Worm (Caenorhabditis elegans) whole organism, young adult: Measurements from ENCODE around the gene mboa-4.
"Not testable (repeated sequence)": the region's sequence is repeated elsewhere in the genome, so short reads cannot be mapped to it uniquely, and the experiment has no call there.

Experiments used
- madf-10 ChIP-seq: sonication (generic microtip); optimal IDR thresholded peaks from 2 replicates; lab custom pipeline; 2016; ENCODE audit warnings: mild to moderate bottlenecking, missing genetic modification characterization, missing compliant biosample characterization
- rpc-1 ChIP-seq, 2 experiments: fragments of 150-350 bp in 1 of 2; sonication (generic microtip) in 1 of 2; optimal IDR thresholded peaks; 2 replicates each; lab custom pipeline; 2014 to 2018; ENCODE audit warnings: missing biosample characterization in 1 of 2, missing genetic modification characterization in 1 of 2, missing genetic modification reagents in 1 of 2, missing genotype in 1 of 2
- snpc-3.4 ChIP-seq: sonication (generic microtip); optimal IDR thresholded peaks from 2 replicates; lab custom pipeline; 2017; ENCODE audit warnings: missing genetic modification characterization, mild to moderate bottlenecking, missing compliant biosample characterization, antibody characterized with exemption, moderate library complexity, missing genotype, missing genetic modification reagents

ce11 chrIV:11200682-11201081 is 40.9 kb upstream of the mboa-4 start:
- TF ChIP-seq madf-10 (tag; lab: Kevin White, UChicago); snpc-3.4 (tag; lab: Kevin White, UChicago); rpc-1 (optimal IDR thresholded peaks at IDR 0.05; lab: Kevin White, UChicago); rpc-1 (tag; optimal IDR thresholded peaks at IDR 0.05; lab: Kevin White, UChicago): not testable (repeated sequence)
